Fruit fly (Drosophila melanogaster): ENCODE data around the gene glec.

DNA sequence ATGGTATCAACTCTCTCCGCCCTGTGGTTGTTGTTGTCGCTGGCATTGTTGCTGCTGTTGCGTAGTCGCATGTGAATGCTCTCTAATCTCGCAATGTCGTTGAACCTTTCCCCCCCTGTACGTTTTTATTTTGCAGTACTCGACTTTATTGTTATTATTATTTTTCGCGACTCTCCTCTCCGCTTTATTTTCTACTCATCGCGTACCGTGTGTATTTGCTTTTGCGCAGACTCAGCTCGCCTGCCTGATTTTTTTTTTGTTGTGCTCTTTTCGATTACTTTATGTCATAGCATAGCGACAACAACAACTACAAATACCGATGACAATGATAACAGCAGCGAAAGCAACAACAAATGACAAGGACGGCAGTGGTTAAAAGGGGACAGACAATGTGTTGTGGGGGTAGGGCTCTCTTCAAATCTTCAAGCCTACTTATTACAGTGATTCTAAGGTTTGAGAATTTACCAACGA, 26.5 kb downstream of the glec start:
- no peak for TF ChIP-seq CTCF (optimal IDR thresholded peaks at IDR 0.05)
- no peak for TF ChIP-seq CG8478 (optimal IDR thresholded peaks at IDR 0.05)
